Fruit fly (Drosophila melanogaster) ovary, adult (tissue): Measurements from ENCODE around the gene brun.

Source experiments
- CG17801 ChIP-seq: fragments of 200-800 bp; optimal IDR thresholded peaks from 2 replicates; lab custom pipeline; 2019; ENCODE audit warnings: missing biosample characterization, mild to moderate bottlenecking, missing genetic modification characterization, moderate library complexity; ENCODE audit not compliant: partially characterized antibody

The brun gene

DNA sequence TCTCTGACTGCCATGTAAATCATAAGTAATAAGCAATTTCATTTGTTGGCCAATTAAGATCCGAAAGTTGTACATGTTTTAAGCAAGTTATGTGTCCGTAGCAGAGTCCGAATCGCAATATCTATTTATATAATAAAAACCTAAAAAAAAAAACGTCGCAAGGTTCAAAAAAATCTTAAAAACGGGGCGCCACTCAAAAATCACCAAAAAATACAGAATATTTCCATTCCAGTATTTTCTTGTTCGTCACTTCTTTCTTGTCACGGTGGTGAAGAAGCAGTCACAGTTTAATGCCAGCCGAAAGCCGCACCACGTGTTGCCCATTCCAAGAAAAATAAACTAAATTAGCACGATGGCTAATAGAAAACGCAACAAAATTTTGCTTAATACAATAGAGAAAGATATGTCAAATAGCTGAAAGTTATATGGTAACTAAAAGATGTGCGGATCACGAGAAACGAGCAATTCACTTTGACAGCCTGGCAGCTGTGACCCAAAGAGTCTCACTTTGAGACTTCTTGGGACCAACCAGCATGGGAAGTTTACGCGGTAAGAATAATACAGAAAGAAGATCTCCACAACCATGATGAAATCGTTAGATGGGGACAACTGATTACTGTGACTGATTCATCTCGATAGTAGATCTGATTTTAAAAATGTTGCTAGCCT is 8.6 kb downstream of the brun start:
- no peak for TF ChIP-seq CG17801 (GFP tag; lab: Kevin White, UChicago)

- TF ChIP-seq CG17801 (GFP tag; lab: Kevin White, UChicago) = peak; percentile 92
These were observed 10.5 kb downstream of the brun start, which contains the start of the genes phr6-4 and CG2608 for dm6 chr2L:20645394-20645869. Gene phr6-4, minus strand, starts transcription at chr2L:20645791. Gene CG2608, plus strand, starts transcription at chr2L:20645822.

DNA sequence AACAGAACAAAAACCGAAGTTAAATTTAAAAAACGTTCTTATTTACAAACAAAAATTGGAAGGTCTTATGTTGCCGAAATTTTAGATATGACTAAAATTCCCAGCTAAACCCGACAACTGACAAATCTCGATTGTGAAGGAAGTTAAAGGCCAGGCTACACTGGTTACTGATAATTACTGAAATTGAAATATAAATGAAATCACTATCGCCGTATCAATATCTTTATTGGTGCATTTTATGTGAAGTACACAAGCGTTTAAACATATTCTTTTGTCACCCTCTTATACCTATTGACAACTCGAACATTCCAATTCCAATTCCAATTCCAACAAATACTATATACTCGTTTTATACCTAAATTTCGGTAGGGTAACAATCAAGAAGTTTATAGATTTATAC is 12.8 kb downstream of the brun start, which contains the start of gene CG17470:
Gene CG17470 (minus strand): TSS at position 101 of the 400 bp plus-strand sequence.
- TF ChIP-seq CG17801 (GFP tag; lab: Kevin White, UChicago) = no peak

DNA sequence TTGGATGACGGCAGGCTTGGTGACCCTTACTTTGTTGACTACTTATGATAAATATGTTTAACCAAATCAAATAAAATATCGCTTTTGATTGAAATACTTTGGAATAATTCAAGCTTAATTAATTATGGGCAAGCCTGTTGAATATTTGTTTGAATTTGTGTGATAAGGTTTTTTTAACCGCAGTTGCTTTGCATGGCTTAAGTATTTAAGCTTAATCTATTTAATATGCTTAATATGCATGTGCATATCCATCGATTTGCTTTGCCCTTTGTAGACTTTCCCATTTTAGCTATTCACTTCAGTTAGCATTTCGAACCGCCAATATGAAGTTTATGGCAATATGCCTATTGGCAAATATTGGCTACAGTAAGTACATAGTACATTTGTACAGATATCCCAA is 15.4 kb downstream of the brun start, which contains the start of gene Sfp38D:
Gene Sfp38D (plus strand): TSS at position 301 of the 400 bp plus-strand sequence.
- no peak for TF ChIP-seq CG17801 (GFP tag; lab: Kevin White, UChicago)

DNA sequence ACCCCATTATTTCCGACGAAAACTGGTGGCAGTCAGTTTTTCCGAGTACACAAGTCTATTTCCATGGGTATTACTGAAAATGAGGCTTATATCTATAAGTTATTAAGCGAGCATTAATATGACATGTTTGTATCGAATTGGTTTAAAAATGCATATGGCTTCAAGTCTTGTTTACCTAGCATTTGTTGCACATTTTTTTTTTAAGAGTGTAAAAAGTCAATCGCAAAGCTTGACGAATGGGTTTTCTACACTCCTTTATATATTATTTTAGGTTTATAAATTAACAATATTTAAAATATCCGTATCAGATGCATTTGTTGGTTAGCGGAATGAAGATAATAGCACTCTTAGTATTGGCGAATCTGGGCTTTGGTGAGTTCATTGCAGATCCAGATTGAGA is 16.2 kb downstream of the brun start, which contains the start of gene CG31680:
Gene CG31680 (plus strand): TSS at position 301 of the 400 bp plus-strand sequence.
- TF ChIP-seq CG17801 (GFP tag; lab: Kevin White, UChicago) = no peak

DNA sequence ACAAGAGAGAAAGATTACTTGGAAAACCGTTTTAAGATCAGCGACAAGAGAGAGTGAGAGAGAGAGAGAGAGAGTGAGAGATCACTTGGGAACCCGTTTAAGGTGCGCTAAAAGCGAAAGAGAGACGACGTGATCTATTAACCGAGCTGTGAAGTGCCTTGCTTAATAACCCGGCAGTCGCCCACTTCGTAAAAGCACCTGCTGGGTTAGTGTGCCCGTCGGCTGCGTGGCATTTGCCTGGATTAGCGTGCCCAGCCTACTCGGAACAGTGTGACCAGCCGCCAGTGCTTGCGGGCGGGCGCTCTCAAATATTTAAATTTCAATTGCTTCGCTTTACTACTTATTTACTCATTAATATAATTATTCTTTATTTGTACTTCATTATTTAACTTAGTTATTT is 17.6 kb downstream of the brun start:
- TF ChIP-seq CG17801 (GFP tag; lab: Kevin White, UChicago) = no peak

- no peak for TF ChIP-seq CG17801 (GFP tag; lab: Kevin White, UChicago)
These were observed 21.8 kb downstream of the brun start, which contains the start of gene CG17472 for dm6 chr2L:20634215-20634614. Gene CG17472, plus strand, starts transcription at chr2L:20634515.

DNA sequence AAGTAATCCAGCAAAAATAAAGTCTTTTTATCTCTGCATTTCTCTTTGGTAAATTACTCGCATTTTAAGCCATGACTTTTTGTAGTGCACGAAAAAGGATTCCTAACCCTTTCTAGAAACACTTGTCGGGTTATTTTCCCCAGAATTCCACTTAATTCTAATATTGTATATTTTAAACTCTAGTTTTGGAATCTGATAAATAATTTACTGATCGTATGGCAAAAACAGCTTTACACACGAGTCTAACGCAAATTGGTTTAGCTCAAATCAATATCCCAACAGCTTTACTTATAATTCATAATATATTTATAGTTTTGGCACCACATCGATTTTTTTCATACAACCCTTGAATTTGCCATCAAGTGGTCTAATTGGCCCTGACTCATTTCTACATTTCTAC is 41.8 kb downstream of the brun start, which contains the start of gene CG15475:
Gene CG15475 (plus strand): TSS at position 301 of the 400 bp plus-strand sequence.
- no peak for TF ChIP-seq CG17801 (GFP tag; lab: Kevin White, UChicago)

- TF ChIP-seq CG17801 (GFP tag; lab: Kevin White, UChicago) = no peak
These were observed 51.9 kb downstream of the brun start, which contains the start of gene CG31677 for dm6 chr2L:20604096-20604495. Gene CG31677, minus strand, starts transcription at chr2L:20604196.

dm6 chr2L:20601282-20601681 is 54.7 kb downstream of the brun start:
- TF ChIP-seq CG17801 (GFP tag; lab: Kevin White, UChicago) = no peak
